Worm (Caenorhabditis elegans) whole organism, L3 larva: ENCODE data around the gene bcf-1.

ENCODE experiments used
- nfya-1 ChIP-seq: sonication (generic microtip); optimal IDR thresholded peaks from 2 replicates; lab custom pipeline; 2017; ENCODE audit warnings: missing genetic modification characterization, mild to moderate bottlenecking, missing compliant biosample characterization, antibody characterized with exemption, moderate library complexity; ENCODE audit not compliant: insufficient read depth
- pha-4 ChIP-seq: fragments of 150-350 bp; optimal IDR thresholded peaks from 2 replicates; lab custom pipeline; 2014; ENCODE audit warnings: missing biosample characterization, missing genetic modification reagents, missing genetic modification characterization

ce11 chrV:6408733-6409227 is at the start of gene bcf-1:
- no peak for TF ChIP-seq pha-4 (tag; lab: Kevin White, UChicago)
- peak; percentile 21 for TF ChIP-seq nfya-1 (tag; lab: Kevin White, UChicago)
